Fruit fly (Drosophila melanogaster) whole organism, embryonic: Measurements from ENCODE around the gene CG13481.
A peak's percentile ranks its signal among the peaks of the same experiment; 100 is the strongest.

Source experiments
- B-H2 ChIP-seq: fragments of 200-800 bp; sonication (Bioruptor generic); optimal IDR thresholded peaks from 2 replicates; lab custom pipeline; 2018; ENCODE audit warnings: missing biosample characterization, mild to moderate bottlenecking, missing genetic modification characterization
- Blimp-1 ChIP-seq: fragments of 200-800 bp; sonication (Bioruptor generic); optimal IDR thresholded peaks from 3 replicates; lab custom pipeline; 2018; ENCODE audit warnings: missing biosample characterization, missing genetic modification characterization, mild to moderate bottlenecking, moderate library complexity, missing genetic modification reagents
- CG1024 ChIP-seq: fragments of 200-800 bp; sonication (Bioruptor generic); IDR thresholded peaks from 2 replicates; pipeline ENCODE4 v1.3.6; 2022; ENCODE audit warnings: missing biosample characterization, missing genetic modification characterization
- CG10543 ChIP-seq: fragments of 200-800 bp; sonication (Bioruptor generic); optimal IDR thresholded peaks from 3 replicates; lab custom pipeline; 2017; ENCODE audit warnings: missing biosample characterization, mild to moderate bottlenecking, missing genetic modification characterization, moderate library complexity
- CG14710 ChIP-seq: fragments of 200-800 bp; sonication (Bioruptor generic); optimal IDR thresholded peaks from 3 replicates; lab custom pipeline; 2019; ENCODE audit warnings: missing biosample characterization, mild to moderate bottlenecking, missing genetic modification characterization, moderate library complexity
- CG15514 ChIP-seq: fragments of 200-800 bp; sonication (Bioruptor generic); optimal IDR thresholded peaks from 3 replicates; lab custom pipeline; 2017; ENCODE audit warnings: missing biosample characterization, missing genetic modification characterization, mild to moderate bottlenecking, moderate library complexity, missing genetic modification reagents
- CG1603 ChIP-seq: fragments of 200-800 bp; sonication (Bioruptor generic); optimal IDR thresholded peaks from 2 replicates; lab custom pipeline; 2019; ENCODE audit warnings: missing biosample characterization, mild to moderate bottlenecking, missing genetic modification characterization, moderate library complexity
- CG1647 ChIP-seq: fragments of 200-800 bp; sonication (Bioruptor generic); optimal IDR thresholded peaks from 3 replicates; lab custom pipeline; 2016; ENCODE audit warnings: missing biosample characterization, missing genetic modification characterization
- CG17359 ChIP-seq: fragments of 200-800 bp; sonication (Bioruptor generic); optimal IDR thresholded peaks from 3 replicates; lab custom pipeline; 2018; ENCODE audit warnings: missing biosample characterization, mild to moderate bottlenecking, missing genetic modification characterization, moderate library complexity
- CG17802 ChIP-seq: fragments of 200-800 bp; sonication (Bioruptor generic); optimal IDR thresholded peaks from 2 replicates; lab custom pipeline; 2018; ENCODE audit warnings: missing biosample characterization, mild to moderate bottlenecking, missing genetic modification characterization, moderate library complexity
- CG2116 ChIP-seq: fragments of 200-800 bp; sonication (Bioruptor generic); optimal IDR thresholded peaks from 3 replicates; lab custom pipeline; 2018; ENCODE audit warnings: missing biosample characterization, mild to moderate bottlenecking, missing genetic modification characterization
- CG31441 ChIP-seq: fragments of 200-800 bp; sonication (Bioruptor generic); IDR thresholded peaks from 2 replicates; pipeline ENCODE4 v1.3.6; 2022; ENCODE audit warnings: missing biosample characterization, missing genetic modification characterization
- CG4707 ChIP-seq: fragments of 200-800 bp; sonication (Bioruptor generic); optimal IDR thresholded peaks from 2 replicates; lab custom pipeline; 2018; ENCODE audit warnings: missing biosample characterization, mild to moderate bottlenecking, missing genetic modification characterization, moderate library complexity
- CG5180 ChIP-seq: fragments of 200-800 bp; sonication (Bioruptor generic); optimal IDR thresholded peaks from 3 replicates; lab custom pipeline; 2017; ENCODE audit warnings: missing biosample characterization, missing genetic modification characterization, mild to moderate bottlenecking, moderate library complexity, missing genetic modification reagents
- CG6254 ChIP-seq: fragments of 200-800 bp; sonication (Bioruptor generic); optimal IDR thresholded peaks from 3 replicates; lab custom pipeline; 2017; ENCODE audit warnings: mild to moderate bottlenecking, missing biosample characterization, missing genetic modification reagents, missing genetic modification characterization
- CG6654 ChIP-seq: fragments of 200-800 bp; sonication (Bioruptor generic); optimal IDR thresholded peaks from 2 replicates; lab custom pipeline; 2017; ENCODE audit warnings: missing biosample characterization, mild to moderate bottlenecking, missing genetic modification characterization
- CG6689 ChIP-seq: fragments of 200-800 bp; sonication (Bioruptor generic); IDR thresholded peaks from 2 replicates; pipeline ENCODE4 v1.3.6; 2022; ENCODE audit warnings: missing biosample characterization, missing genetic modification characterization
- CG7839 ChIP-seq: fragments of 200-800 bp; sonication (Bioruptor generic); optimal IDR thresholded peaks from 3 replicates; lab custom pipeline; 2018; ENCODE audit warnings: missing biosample characterization, mild to moderate bottlenecking, missing genetic modification characterization, moderate library complexity
- CG8089 ChIP-seq: fragments of 200-800 bp; sonication (Bioruptor generic); optimal IDR thresholded peaks from 3 replicates; lab custom pipeline; 2016; ENCODE audit warnings: missing biosample characterization, missing genetic modification characterization
- CrebB ChIP-seq: fragments of 200-800 bp; sonication (Bioruptor generic); optimal IDR thresholded peaks from 3 replicates; lab custom pipeline; 2018; ENCODE audit warnings: missing biosample characterization, mild to moderate bottlenecking, missing genetic modification characterization
- E2f2 ChIP-seq: fragments of 200-800 bp; sonication (Bioruptor generic); IDR thresholded peaks from 2 replicates; pipeline ENCODE4 v1.3.6; 2022; ENCODE audit warnings: missing biosample characterization, missing genetic modification characterization
- ERR ChIP-seq: fragments of 200-800 bp; sonication (Bioruptor generic); optimal IDR thresholded peaks from 2 replicates; lab custom pipeline; 2016; ENCODE audit warnings: missing biosample characterization, missing genetic modification characterization
- GATAe ChIP-seq: fragments of 200-800 bp; sonication (Bioruptor generic); conservative IDR thresholded peaks from 2 replicates; pipeline ENCODE4 v1.3.6; 2022; ENCODE audit warnings: missing biosample characterization, missing genetic modification characterization
- HLH3B ChIP-seq: fragments of 200-800 bp; sonication (Bioruptor generic); IDR thresholded peaks from 2 replicates; pipeline ENCODE4 v1.3.6; 2022; ENCODE audit warnings: missing biosample characterization, missing genetic modification characterization
- Hey ChIP-seq: fragments of 200-800 bp; sonication (Bioruptor generic); optimal IDR thresholded peaks from 3 replicates; lab custom pipeline; 2018; ENCODE audit warnings: missing biosample characterization, mild to moderate bottlenecking, missing genetic modification characterization
- Hmr ChIP-seq: fragments of 200-800 bp; sonication (Bioruptor generic); optimal IDR thresholded peaks from 3 replicates; lab custom pipeline; 2017; ENCODE audit warnings: mild to moderate bottlenecking, missing biosample characterization, missing genetic modification reagents, missing genetic modification characterization
- Hr51 ChIP-seq, 2 experiments: fragments of 200-800 bp; sonication (Bioruptor generic); optimal IDR thresholded peaks; 2 replicates in 1 of 2; 3 replicates in 1 of 2; lab custom pipeline; 2016 to 2018; ENCODE audit warnings: missing biosample characterization in 2 of 2, missing genetic modification characterization in 2 of 2, mild to moderate bottlenecking in 1 of 2, moderate library complexity in 1 of 2
- Neu2 ChIP-seq: fragments of 200-800 bp; sonication (Bioruptor generic); optimal IDR thresholded peaks from 3 replicates; lab custom pipeline; 2016; ENCODE audit warnings: missing biosample characterization, missing genetic modification characterization, borderline replicate concordance
- Sry-β ChIP-seq: fragments of 200-800 bp; sonication (Bioruptor generic); optimal IDR thresholded peaks from 2 replicates; lab custom pipeline; 2018; ENCODE audit warnings: missing biosample characterization, mild to moderate bottlenecking, missing genetic modification characterization, moderate library complexity
- Taf1 ChIP-seq: fragments of 200-800 bp; sonication (Bioruptor generic); IDR thresholded peaks from 2 replicates; pipeline ENCODE4 v1.3.6; 2022; ENCODE audit warnings: missing biosample characterization, missing genetic modification characterization
- Xbp1 ChIP-seq: fragments of 200-800 bp; sonication (Bioruptor generic); optimal IDR thresholded peaks from 3 replicates; lab custom pipeline; 2016; ENCODE audit warnings: missing biosample characterization, mild to moderate bottlenecking, missing genetic modification characterization
- Xrp1 ChIP-seq: fragments of 200-800 bp; sonication (Bioruptor generic); IDR thresholded peaks from 2 replicates; pipeline ENCODE4 v1.3.6; 2022; ENCODE audit warnings: missing biosample characterization, missing genetic modification characterization
- al ChIP-seq: fragments of 200-800 bp; sonication (Bioruptor generic); IDR thresholded peaks from 2 replicates; pipeline ENCODE4 v1.3.6; 2022; ENCODE audit warnings: missing biosample characterization, missing genetic modification characterization
- aop ChIP-seq: fragments of 200-800 bp; sonication (Bioruptor generic); IDR thresholded peaks from 2 replicates; pipeline ENCODE4 v1.3.6; 2022; ENCODE audit warnings: missing biosample characterization, missing genetic modification characterization
- ase ChIP-seq: fragments of 200-800 bp; sonication (Bioruptor generic); IDR thresholded peaks from 3 replicates; pipeline ENCODE4 v1.3.6; 2022; ENCODE audit warnings: missing biosample characterization, missing genetic modification characterization
- bcd ChIP-seq: fragments of 200-800 bp; sonication (Bioruptor generic); optimal IDR thresholded peaks from 2 replicates; lab custom pipeline; 2017; ENCODE audit warnings: missing biosample characterization, mild to moderate bottlenecking, missing genetic modification characterization
- cad ChIP-seq: fragments of >200 bp; optimal IDR thresholded peaks from 2 replicates; lab custom pipeline; 2017; ENCODE audit warnings: missing biosample characterization, missing genetic modification characterization
- ci ChIP-seq: fragments of 200-800 bp; sonication (Bioruptor generic); IDR thresholded peaks from 3 replicates; pipeline ENCODE4 v1.3.6; 2022; ENCODE audit warnings: missing biosample characterization, missing genetic modification characterization
- ewg ChIP-seq: fragments of 200-800 bp; sonication (Bioruptor generic); optimal IDR thresholded peaks from 3 replicates; lab custom pipeline; 2017; ENCODE audit warnings: mild to moderate bottlenecking, missing biosample characterization, missing genetic modification reagents, missing genetic modification characterization
- grn ChIP-seq: fragments of 200-800 bp; sonication (Bioruptor generic); optimal IDR thresholded peaks from 3 replicates; lab custom pipeline; 2017; ENCODE audit warnings: missing biosample characterization, missing genetic modification characterization
- hbn ChIP-seq: fragments of 200-800 bp; sonication (Bioruptor generic); IDR thresholded peaks from 2 replicates; pipeline ENCODE4 v1.3.6; 2022; ENCODE audit warnings: missing biosample characterization, missing genetic modification characterization; ENCODE audit not compliant: partially characterized antibody
- kah ChIP-seq: fragments of 200-800 bp; sonication (Bioruptor generic); optimal IDR thresholded peaks from 2 replicates; lab custom pipeline; 2018; ENCODE audit warnings: missing biosample characterization, mild to moderate bottlenecking, missing genetic modification characterization
- lbe ChIP-seq: fragments of 200-800 bp; sonication (Bioruptor generic); optimal IDR thresholded peaks from 2 replicates; lab custom pipeline; 2016; ENCODE audit warnings: missing biosample characterization, mild to moderate bottlenecking, missing genetic modification characterization
- mirr ChIP-seq: fragments of 200-800 bp; sonication (Bioruptor generic); optimal IDR thresholded peaks from 3 replicates; lab custom pipeline; 2018; ENCODE audit warnings: missing biosample characterization, mild to moderate bottlenecking, missing genetic modification characterization
- prd ChIP-seq, 3 experiments: fragments of >200 bp in 2 of 3; fragments of 200-800 bp in 1 of 3; sonication (Bioruptor generic) in 1 of 3; optimal IDR thresholded peaks in 2 of 3; IDR thresholded peaks in 1 of 3; 2 replicates in 2 of 3; 3 replicates in 1 of 3; pipeline versions ENCODE4 v1.3.6 to Lab custom; 2017 to 2022; ENCODE audit warnings: missing biosample characterization in 1 of 3, missing genetic modification characterization in 1 of 3
- schlank ChIP-seq: fragments of 200-800 bp; sonication (Bioruptor generic); optimal IDR thresholded peaks from 2 replicates; lab custom pipeline; 2018; ENCODE audit warnings: missing biosample characterization, mild to moderate bottlenecking, missing genetic modification characterization
- ssp ChIP-seq: fragments of 200-800 bp; sonication (Bioruptor generic); IDR thresholded peaks from 2 replicates; pipeline ENCODE4 v1.3.6; 2022; ENCODE audit warnings: missing biosample characterization, missing genetic modification characterization
- tll ChIP-seq, 2 experiments: fragments of 200-800 bp in 1 of 2; fragments of >200 bp in 1 of 2; sonication (Bioruptor generic) in 1 of 2; optimal IDR thresholded peaks; 2 replicates each; lab custom pipeline; 2017 to 2019; ENCODE audit warnings: missing biosample characterization in 2 of 2, missing genetic modification characterization in 2 of 2, mild to moderate bottlenecking in 1 of 2, moderate library complexity in 1 of 2
- wdn ChIP-seq: fragments of 200-800 bp; sonication (Bioruptor generic); IDR thresholded peaks from 2 replicates; pipeline ENCODE4 v1.3.6; 2022; ENCODE audit warnings: missing biosample characterization, missing genetic modification characterization

Gene CG13481

DNA sequence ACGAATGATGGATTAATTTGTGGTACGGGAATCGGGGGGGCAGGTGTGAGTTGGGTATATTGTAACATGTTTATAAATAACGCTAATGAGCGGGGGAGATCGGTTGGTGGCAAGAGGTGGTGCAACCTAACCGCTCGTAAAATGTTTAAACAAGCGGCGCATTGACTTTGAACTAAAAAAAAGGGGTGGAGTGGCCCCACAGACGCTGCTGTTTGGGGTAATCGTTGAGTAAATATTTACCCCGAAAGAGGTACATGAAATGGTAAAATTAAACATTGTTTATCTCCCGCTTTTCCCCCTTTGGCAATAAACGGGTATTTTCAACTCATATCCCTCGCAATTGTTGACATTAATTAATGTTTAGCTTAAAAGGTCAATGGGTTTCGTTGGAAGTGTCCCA, 3.4 kb downstream of the CG13481 start (continued):
- TF ChIP-seq Hr51 (GFP tag; optimal IDR thresholded peaks at IDR 0.05; lab: Kevin White, UChicago) (peak; percentile 22 to 35), prd (optimal IDR thresholded peaks at IDR 0.05; lab: Kevin White, UChicago) (no peak), prd (GFP tag; IDR thresholded peaks at IDR 0.05; lab: Robert Waterston, UW) (no peak), Neu2 (GFP tag; lab: Kevin White, UChicago) (no peak), CG15514 (GFP tag; lab: Kevin White, UChicago) (peak; percentile 36), ERR (GFP tag; lab: Kevin White, UChicago) (no peak), Hmr (peak; percentile 44), CG1647 (GFP tag; lab: Kevin White, UChicago) (peak; percentile 16), aop (GFP tag; lab: Robert Waterston, UW) (no peak), CG6254 (GFP tag; lab: Kevin White, UChicago) (peak; percentile 75), CG17802 (tag; lab: Kevin White, UChicago) (no peak), CG10543 (peak; percentile 77), E2f2 (GFP tag; lab: Robert Waterston, UW) (peak; percentile 33), lbe (GFP tag; lab: Kevin White, UChicago) (no peak), hbn (GFP tag; lab: Robert Waterston, UW) (no peak), CG5180 (GFP tag; lab: Kevin White, UChicago) (peak; percentile 76), schlank (tag; lab: Kevin White, UChicago) (no peak), CG6654 (GFP tag; lab: Kevin White, UChicago) (no peak), CG31441 (GFP tag; lab: Robert Waterston, UW) (peak; percentile 79), al (GFP tag; lab: Robert Waterston, UW) (no peak), wdn (no peak), GATAe (GFP tag; lab: Robert Waterston, UW) (no peak), CG2116 (peak; percentile 16), ssp (GFP tag; lab: Robert Waterston, UW) (no peak), B-H2 (GFP tag; lab: Kevin White, UChicago) (no peak), CG1603 (tag; lab: Kevin White, UChicago) (peak; percentile 64), HLH3B (GFP tag; lab: Robert Waterston, UW) (peak; percentile 45; the same call in 1 of the 2 replicates), mirr (peak; percentile 26), Xbp1 (GFP tag; lab: Kevin White, UChicago) (no peak), CG4707 (GFP tag; lab: Kevin White, UChicago) (peak; percentile 72), grn (GFP tag; lab: Kevin White, UChicago) (no peak), kah (GFP tag; lab: Kevin White, UChicago) (peak; percentile 46), Hey (peak; percentile 49), CG1024 (GFP tag; lab: Robert Waterston, UW) (no peak), CG7839 (peak; percentile 31), CG17359 (tag; lab: Kevin White, UChicago) (peak; percentile 55), Sry-β (GFP tag; lab: Kevin White, UChicago) (peak; percentile 49), ci (peak; percentile 85), ewg (peak; percentile 43), CG14710 (tag; lab: Kevin White, UChicago) (peak; percentile 69), bcd (GFP tag; lab: Kevin White, UChicago) (peak; percentile 47), CG6689 (GFP tag; lab: Robert Waterston, UW) (0 out of 2 replicates have a peak, but pooled peaks have one; percentile 28), CrebB (tag; lab: Kevin White, UChicago) (peak; percentile 78), CG8089 (GFP tag; lab: Kevin White, UChicago) (peak; percentile 14), ase (GFP tag; lab: Robert Waterston, UW) (peak; percentile 39; the same call in 1 of the 3 replicates), Blimp-1 (GFP tag; lab: Kevin White, UChicago) (peak; percentile 73), cad (GFP tag; lab: Kevin White, UChicago) (no peak), tll (GFP tag; optimal IDR thresholded peaks at IDR 0.05; lab: Kevin White, UChicago) (no peak), Xrp1 (GFP tag; lab: Robert Waterston, UW) (peak; percentile 67), Taf1 (GFP tag; lab: Robert Waterston, UW) (no peak)
